Worm (Caenorhabditis elegans) whole organism, late embryonic: ENCODE data around the gene F46C5.7.

ENCODE experiments used
- K02D7.2 ChIP-seq: sonication (generic microtip); optimal IDR thresholded peaks from 2 replicates; lab custom pipeline; 2017; ENCODE audit warnings: mild to moderate bottlenecking, missing genetic modification characterization, missing compliant biosample characterization
- ceh-34 ChIP-seq: sonication (generic microtip); optimal IDR thresholded peaks from 2 replicates; lab custom pipeline; 2016; ENCODE audit warnings: mild to moderate bottlenecking, missing genetic modification characterization, missing compliant biosample characterization
- ceh-45 ChIP-seq: fragments of 200-800 bp; sonication (Bioruptor generic); IDR thresholded peaks from 2 replicates; pipeline ENCODE4 v1.3.6; 2022; ENCODE audit warnings: missing genetic modification reagents, missing genetic modification characterization, missing compliant biosample characterization
- dve-1 ChIP-seq: sonication (generic microtip); optimal IDR thresholded peaks from 2 replicates; lab custom pipeline; 2017; ENCODE audit warnings: antibody characterized with exemption, mild to moderate bottlenecking, missing genetic modification characterization, missing compliant biosample characterization
- elt-2 ChIP-seq: sonication (generic microtip); optimal IDR thresholded peaks from 2 replicates; lab custom pipeline; 2016; ENCODE audit warnings: missing genetic modification reagents, missing genetic modification characterization, missing compliant biosample characterization
- elt-4 ChIP-seq: sonication (generic microtip); optimal IDR thresholded peaks from 2 replicates; lab custom pipeline; 2016; ENCODE audit warnings: missing genetic modification characterization, missing compliant biosample characterization
- fkh-10 ChIP-seq: fragments of 150-350 bp; optimal IDR thresholded peaks from 2 replicates; lab custom pipeline; 2014; ENCODE audit warnings: missing biosample characterization, missing genetic modification reagents, missing genetic modification characterization
- lin-11 ChIP-seq: fragments of 200-800 bp; sonication (Bioruptor generic); optimal IDR thresholded peaks from 2 replicates; lab custom pipeline; 2018; ENCODE audit warnings: mild to moderate bottlenecking, missing genetic modification characterization, missing compliant biosample characterization
- nhr-11 ChIP-seq: fragments of 150-350 bp; optimal IDR thresholded peaks from 2 replicates; lab custom pipeline; 2014; ENCODE audit warnings: missing biosample characterization, missing genetic modification characterization
- nhr-232 ChIP-seq: sonication (generic microtip); optimal IDR thresholded peaks from 2 replicates; lab custom pipeline; 2016; ENCODE audit warnings: missing genetic modification characterization, missing compliant biosample characterization
- pax-1 ChIP-seq: fragments of 150-350 bp; optimal IDR thresholded peaks from 2 replicates; lab custom pipeline; 2014; ENCODE audit warnings: missing biosample characterization, missing genetic modification characterization
- ttx-3 ChIP-seq: sonication (generic microtip); optimal IDR thresholded peaks from 2 replicates; lab custom pipeline; 2016; ENCODE audit warnings: missing genetic modification reagents, missing genetic modification characterization, missing compliant biosample characterization

ce11 chrII:8848984-8849383, 9.9 kb downstream of the F46C5.7 start:
- TF ChIP-seq nhr-232 (tag; lab: Kevin White, UChicago), result no peak
- no peak for TF ChIP-seq ttx-3 (tag; lab: Kevin White, UChicago)
- no peak for TF ChIP-seq elt-2
- no peak for TF ChIP-seq K02D7.2 (tag; lab: Kevin White, UChicago)
- TF ChIP-seq lin-11 (tag; lab: Kevin White, UChicago), result no peak
- TF ChIP-seq ceh-34, result no peak
- TF ChIP-seq ceh-45, result no peak
- TF ChIP-seq dve-1 (tag; lab: Kevin White, UChicago), result no peak
- TF ChIP-seq fkh-10, result no peak
- TF ChIP-seq pax-1 (tag; lab: Kevin White, UChicago), result no peak
- no peak for TF ChIP-seq nhr-11 (tag; lab: Kevin White, UChicago)
- no peak for TF ChIP-seq elt-4 (tag; lab: Kevin White, UChicago)
